Worm (Caenorhabditis elegans) whole organism, mixed stage, embryonic: ENCODE results near the gene C16C8.16.

Experiments
- elt-3 ChIP-seq: fragments of 150-350 bp; optimal IDR thresholded peaks from 2 replicates; lab custom pipeline; 2014; ENCODE audit warnings: missing biosample characterization, missing genetic modification characterization
- ham-2 ChIP-seq: fragments of 200-800 bp; sonication (Bioruptor generic); optimal IDR thresholded peaks from 2 replicates; lab custom pipeline; 2018; ENCODE audit warnings: mild to moderate bottlenecking, missing genetic modification characterization, missing compliant biosample characterization
- hlh-1 ChIP-seq: fragments of 150-350 bp; optimal IDR thresholded peaks from 2 replicates; lab custom pipeline; 2014; ENCODE audit warnings: missing biosample characterization, missing genetic modification reagents, missing genetic modification characterization
- lin-32 ChIP-seq: fragments of 200-800 bp; sonication (Bioruptor generic); optimal IDR thresholded peaks from 2 replicates; lab custom pipeline; 2018; ENCODE audit warnings: mild to moderate bottlenecking, missing genetic modification characterization, missing compliant biosample characterization
- lsy-2 ChIP-seq: fragments of 150-350 bp; optimal IDR thresholded peaks from 2 replicates; lab custom pipeline; 2014; ENCODE audit warnings: missing biosample characterization, missing genetic modification characterization
- nhr-2 ChIP-seq: fragments of 150-350 bp; optimal IDR thresholded peaks from 2 replicates; lab custom pipeline; 2014; ENCODE audit warnings: missing biosample characterization, missing genetic modification characterization
- nhr-28 ChIP-seq: fragments of 150-350 bp; optimal IDR thresholded peaks from 2 replicates; lab custom pipeline; 2014; ENCODE audit warnings: missing biosample characterization, missing genetic modification characterization
- nhr-76 ChIP-seq: sonication (generic microtip); optimal IDR thresholded peaks from 2 replicates; lab custom pipeline; 2017; ENCODE audit warnings: missing biosample characterization, missing genetic modification characterization
- pha-4 ChIP-seq: fragments of 150-350 bp; optimal IDR thresholded peaks from 2 replicates; lab custom pipeline; 2018; ENCODE audit warnings: missing biosample characterization, missing genetic modification reagents, missing genetic modification characterization
- unc-39 ChIP-seq: fragments of 150-350 bp; optimal IDR thresholded peaks from 2 replicates; lab custom pipeline; 2014; ENCODE audit warnings: missing biosample characterization, missing genetic modification characterization
- unc-62 ChIP-seq: fragments of 150-350 bp; optimal IDR thresholded peaks from 2 replicates; lab custom pipeline; 2014; ENCODE audit warnings: missing biosample characterization, missing genetic modification reagents, missing genetic modification characterization

ce11 chrII:3438280-3438679 lies 7.3 kb upstream of the C16C8.16 start:
- TF ChIP-seq nhr-28 (tag; lab: Kevin White, UChicago) = no peak
- no peak for TF ChIP-seq nhr-2
- no peak for TF ChIP-seq lin-32 (GFP tag; lab: Kevin White, UChicago)
- TF ChIP-seq nhr-76 (tag; lab: Kevin White, UChicago) = no peak
- no peak for TF ChIP-seq pha-4
- no peak for TF ChIP-seq hlh-1 (tag; lab: Kevin White, UChicago)
- no peak for TF ChIP-seq lsy-2 (tag; lab: Kevin White, UChicago)
- TF ChIP-seq unc-62 (GFP tag; lab: Kevin White, UChicago) = no peak
- no peak for TF ChIP-seq unc-39 (tag; lab: Kevin White, UChicago)
- no peak for TF ChIP-seq ham-2 (GFP tag; lab: Kevin White, UChicago)
- TF ChIP-seq elt-3 (tag; lab: Kevin White, UChicago) = no peak
